Fruit fly (Drosophila melanogaster) whole organism: Measurements from ENCODE around the gene CG31077.

Source experiments
- CG8478 ChIP-seq: fragments of >200 bp; optimal IDR thresholded peaks from 2 replicates; lab custom pipeline; 2018; ENCODE audit warnings: inconsistent platforms
- Dll ChIP-seq: fragments of >200 bp; optimal IDR thresholded peaks from 2 replicates; lab custom pipeline; 2017
- EcR ChIP-seq, 2 experiments: fragments of >200 bp; optimal IDR thresholded peaks; 2 replicates each; lab custom pipeline; 2017; ENCODE audit warnings: missing biosample characterization in 2 of 2, missing genetic modification characterization in 2 of 2, missing genetic modification reagents in 2 of 2
- pan ChIP-seq: fragments of >200 bp; optimal IDR thresholded peaks from 2 replicates; lab custom pipeline; 2017
- psq ChIP-seq: fragments of >200 bp; optimal IDR thresholded peaks from 2 replicates; lab custom pipeline; 2017
- usp ChIP-seq: fragments of >200 bp; optimal IDR thresholded peaks from 2 replicates; lab custom pipeline; 2017; ENCODE audit warnings: missing biosample characterization, missing genetic modification characterization, mixed read lengths

Gene CG31077

dm6 chr3R:26999452-26999851 lies at the start of gene CG31077:
CG31077 (plus strand) TSS chr3R:26999752.
- no peak for TF ChIP-seq EcR (GFP tag; optimal IDR thresholded peaks at IDR 0.05; lab: Kevin White, UChicago)
- no peak for TF ChIP-seq usp (GFP tag; lab: Kevin White, UChicago)
- TF ChIP-seq pan (lab: Kevin White, UChicago), result no peak
- no peak for TF ChIP-seq psq (lab: Kevin White, UChicago)
- no peak for TF ChIP-seq Dll
- no peak for TF ChIP-seq CG8478 (lab: Kevin White, UChicago)

DNA sequence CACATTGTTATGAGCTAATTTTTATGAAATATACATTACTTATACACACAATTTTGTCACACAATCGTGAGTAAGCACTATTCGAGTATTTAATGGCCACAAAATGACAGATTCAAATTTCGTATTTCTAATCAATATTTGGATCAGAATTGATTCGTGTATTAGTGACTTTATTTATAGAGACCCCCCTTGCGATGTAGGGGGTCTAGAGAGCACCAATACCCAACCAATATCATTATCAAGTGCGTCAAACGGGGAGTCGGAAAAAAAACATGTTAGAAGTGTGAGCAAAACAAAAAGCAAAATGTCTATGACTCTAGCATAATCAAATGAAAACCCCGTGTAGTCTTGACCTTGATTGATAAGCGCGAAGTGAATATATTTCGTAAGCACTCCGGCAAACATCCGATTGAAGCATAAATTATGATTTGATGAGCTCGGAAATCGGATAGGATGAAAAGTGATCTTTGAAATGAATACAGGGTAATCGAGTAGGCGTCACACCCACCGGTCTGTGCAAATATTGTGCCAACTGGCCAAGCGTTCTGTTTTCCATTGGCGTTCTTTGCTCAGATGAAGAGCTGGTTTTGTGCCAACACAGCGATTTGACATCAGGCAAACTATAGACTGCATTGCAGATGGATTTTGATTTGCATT lies 47.2 kb upstream of the CG31077 start:
- TF ChIP-seq usp (GFP tag; lab: Kevin White, UChicago), result no peak
- TF ChIP-seq psq (lab: Kevin White, UChicago), result no peak
- TF ChIP-seq CG8478 (lab: Kevin White, UChicago), result no peak

- TF ChIP-seq pan (lab: Kevin White, UChicago) (no peak), psq (lab: Kevin White, UChicago) (no peak), CG8478 (lab: Kevin White, UChicago) (no peak), EcR (GFP tag; optimal IDR thresholded peaks at IDR 0.05; lab: Kevin White, UChicago) (no peak), Dll (no peak), usp (GFP tag; lab: Kevin White, UChicago) (no peak)
These were observed 46.6 kb upstream of the CG31077 start for dm6 chr3R:26952857-26953477.

DNA sequence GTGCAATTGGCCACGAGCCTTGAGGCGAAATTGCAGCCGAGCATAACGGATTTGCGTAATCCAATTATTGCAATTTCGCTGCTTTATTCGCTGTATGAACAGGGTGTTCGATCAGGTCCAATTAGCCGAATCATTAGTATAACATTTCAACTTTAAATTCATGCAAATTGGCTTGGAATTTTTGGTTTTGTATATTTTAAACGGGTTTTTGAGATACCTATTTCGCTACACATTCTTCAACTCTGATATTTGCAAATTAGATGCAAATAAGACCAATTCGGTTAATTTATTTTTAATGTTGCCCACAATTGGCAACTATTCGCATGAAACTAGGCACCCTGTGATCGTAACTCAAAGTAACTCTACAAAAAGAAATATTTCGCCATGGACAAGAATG lies 46.1 kb upstream of the CG31077 start:
- TF ChIP-seq Dll, result no peak
- no peak for TF ChIP-seq psq (lab: Kevin White, UChicago)
- TF ChIP-seq EcR (GFP tag; optimal IDR thresholded peaks at IDR 0.05; lab: Kevin White, UChicago), result no peak
- no peak for TF ChIP-seq usp (GFP tag; lab: Kevin White, UChicago)
- no peak for TF ChIP-seq pan (lab: Kevin White, UChicago)

DNA sequence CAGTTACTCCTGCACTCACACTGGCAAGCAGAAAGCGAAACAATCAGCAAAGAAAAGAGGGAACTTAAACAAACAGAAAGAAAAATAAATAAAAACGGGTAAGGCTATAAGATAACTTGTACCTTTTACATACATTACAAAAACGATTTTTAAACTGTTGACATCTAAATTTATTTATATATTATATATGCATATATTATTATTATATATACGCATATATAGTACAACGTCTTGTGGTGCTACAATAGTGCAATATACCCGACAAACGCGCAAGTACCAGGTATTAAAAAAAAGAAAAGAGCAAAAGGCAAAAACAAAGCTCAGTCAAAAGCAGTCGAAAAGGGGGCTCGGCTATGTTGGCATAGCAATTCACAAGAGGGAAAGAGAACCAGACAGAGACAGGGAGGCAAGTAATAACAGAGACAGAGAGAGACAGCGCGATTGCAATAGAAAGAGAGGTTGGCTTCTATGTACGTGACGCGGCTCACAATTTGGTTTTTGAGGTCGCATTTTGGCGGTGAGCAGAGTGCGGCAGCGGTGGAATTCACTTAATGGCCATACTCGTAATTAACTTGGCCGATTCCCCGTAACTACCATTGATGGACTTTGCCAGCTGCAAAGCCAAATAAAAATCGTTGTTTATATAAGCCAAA lies 45.4 kb upstream of the CG31077 start:
- peak; percentile 71 for TF ChIP-seq pan (lab: Kevin White, UChicago)
- TF ChIP-seq CG8478 (lab: Kevin White, UChicago), result peak; percentile 44
- TF ChIP-seq Dll, result no peak

dm6 chr3R:26955527-26955926 lies 44.0 kb upstream of the CG31077 start:
- no peak for TF ChIP-seq EcR (GFP tag; optimal IDR thresholded peaks at IDR 0.05; lab: Kevin White, UChicago)
- TF ChIP-seq pan (lab: Kevin White, UChicago), result no peak
- no peak for TF ChIP-seq psq (lab: Kevin White, UChicago)
- TF ChIP-seq CG8478 (lab: Kevin White, UChicago), result no peak
- TF ChIP-seq Dll, result no peak
- TF ChIP-seq usp (GFP tag; lab: Kevin White, UChicago), result no peak

DNA sequence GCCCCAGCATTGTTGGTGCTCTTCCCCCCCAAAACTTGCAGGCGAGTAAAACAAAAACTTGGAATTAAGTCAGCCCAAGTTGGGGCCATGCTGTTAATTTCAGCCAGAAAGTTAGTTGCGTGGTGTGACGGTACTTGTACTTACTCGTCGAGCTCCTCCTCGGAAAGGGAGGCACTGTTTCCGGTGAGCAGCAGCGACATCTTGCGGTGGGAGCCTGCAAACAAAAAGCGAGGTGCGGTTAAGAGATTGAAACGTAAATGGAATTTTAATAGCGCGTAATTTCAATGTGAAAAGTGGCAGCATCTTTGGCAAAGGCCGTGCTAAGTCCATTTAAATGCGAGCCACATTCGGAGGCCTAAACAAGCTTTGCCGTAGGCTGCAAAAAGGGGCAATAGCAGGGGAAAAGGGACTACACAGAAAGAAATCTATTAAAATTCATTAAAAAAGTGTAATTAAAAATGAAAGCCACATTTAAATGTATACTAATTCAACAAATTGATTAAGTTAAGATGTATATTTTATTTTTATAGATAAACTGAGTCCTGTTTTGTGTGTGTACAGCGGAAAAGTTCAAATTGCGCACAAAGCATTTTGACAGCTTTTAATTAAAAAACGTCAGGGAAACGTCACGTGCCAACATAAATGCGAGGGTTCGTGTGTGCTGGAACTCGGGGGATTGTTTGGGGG lies 43.0 kb upstream of the CG31077 start:
- no peak for TF ChIP-seq usp (GFP tag; lab: Kevin White, UChicago)

- no peak for TF ChIP-seq pan (lab: Kevin White, UChicago)
These were observed 42.4 kb upstream of the CG31077 start for dm6 chr3R:26957132-26957531.

dm6 chr3R:26958314-26958979 lies 41.1 kb upstream of the CG31077 start, which contains the start of gene CG6330:
CG6330 (minus strand) TSS chr3R:26958491.
- TF ChIP-seq Dll (no peak), psq (lab: Kevin White, UChicago) (no peak), EcR (GFP tag; optimal IDR thresholded peaks at IDR 0.05; lab: Kevin White, UChicago) (no peak), pan (lab: Kevin White, UChicago) (no peak), usp (GFP tag; lab: Kevin White, UChicago) (no peak)

DNA sequence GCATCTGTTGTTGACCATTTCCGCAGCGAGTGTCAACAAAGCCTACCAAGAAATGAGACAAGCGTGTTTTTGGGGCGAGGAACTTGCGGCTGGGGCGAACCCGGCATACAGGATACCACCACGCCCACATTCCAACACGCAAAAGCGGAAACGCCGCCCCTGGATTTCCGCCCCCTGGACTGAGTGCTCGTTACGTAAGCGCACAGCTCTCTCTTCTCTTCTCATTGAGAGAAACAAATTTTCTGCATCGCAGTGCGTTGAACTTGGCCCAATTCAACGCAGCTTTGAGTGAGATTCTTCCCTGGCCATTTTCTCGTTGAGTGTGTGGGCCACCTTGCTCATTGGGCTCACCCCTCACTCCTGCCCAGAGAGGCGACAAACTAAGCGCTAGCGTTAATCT lies 39.1 kb upstream of the CG31077 start:
- TF ChIP-seq EcR (GFP tag; optimal IDR thresholded peaks at IDR 0.05; lab: Kevin White, UChicago) (peak in 1 of 2 experiments; percentile 62), usp (GFP tag; lab: Kevin White, UChicago) (no peak), CG8478 (lab: Kevin White, UChicago) (no peak)

dm6 chr3R:26963747-26964174 lies 35.8 kb upstream of the CG31077 start:
- TF ChIP-seq Dll (no peak), EcR (GFP tag; optimal IDR thresholded peaks at IDR 0.05; lab: Kevin White, UChicago) (no peak), CG8478 (lab: Kevin White, UChicago) (no peak), usp (GFP tag; lab: Kevin White, UChicago) (no peak), pan (lab: Kevin White, UChicago) (no peak), psq (lab: Kevin White, UChicago) (no peak)
